Worm (Caenorhabditis elegans) whole organism, L4 larva: Measurements from ENCODE around the gene C35C5.9.

Experiments
- F10B5.3 ChIP-seq: sonication (generic microtip); optimal IDR thresholded peaks from 2 replicates; lab custom pipeline; 2016; ENCODE audit warnings: mild to moderate bottlenecking, missing genetic modification characterization, missing compliant biosample characterization
- F44E2.7 ChIP-seq: fragments of 200-800 bp; sonication (Bioruptor generic); IDR thresholded peaks from 2 replicates; pipeline ENCODE4 v2.1.2; 2022; ENCODE audit warnings: missing genetic modification characterization, missing compliant biosample characterization
- F49E8.2 ChIP-seq: sonication (generic microtip); optimal IDR thresholded peaks from 2 replicates; lab custom pipeline; 2016; ENCODE audit warnings: missing compliant biosample characterization, mild to moderate bottlenecking, missing genetic modification characterization, borderline replicate concordance
- R02D3.7 ChIP-seq: fragments of 150-350 bp; sonication (generic microtip); optimal IDR thresholded peaks from 3 replicates; lab custom pipeline; 2014; ENCODE audit warnings: missing biosample characterization, missing genetic modification characterization
- T26A8.4 ChIP-seq: fragments of 200-800 bp; sonication (Bioruptor generic); IDR thresholded peaks from 2 replicates; pipeline ENCODE4 v1.3.6; 2022; ENCODE audit warnings: missing genetic modification characterization, missing compliant biosample characterization
- Y105C5A.15 ChIP-seq: fragments of 200-800 bp; sonication (Bioruptor generic); IDR thresholded peaks from 2 replicates; pipeline ENCODE4 v1.3.6; 2022; ENCODE audit warnings: missing genetic modification characterization, missing compliant biosample characterization
- Y75B8A.6 ChIP-seq: fragments of 200-800 bp; sonication (Bioruptor generic); IDR thresholded peaks from 2 replicates; pipeline ENCODE4 v1.3.6; 2022; ENCODE audit warnings: missing genetic modification reagents, missing genetic modification characterization, missing compliant biosample characterization
- ZK337.2 ChIP-seq: fragments of 200-800 bp; sonication (Bioruptor generic); IDR thresholded peaks from 2 replicates; pipeline ENCODE4 v1.3.6; 2022; ENCODE audit warnings: missing genetic modification reagents, missing genetic modification characterization, missing compliant biosample characterization
- aha-1 ChIP-seq: fragments of 150-350 bp; peaks from one replicate; lab custom pipeline; 2014; ENCODE audit warnings: missing biosample characterization, missing genetic modification characterization
- ama-1 ChIP-seq: fragments of 150-350 bp; optimal IDR thresholded peaks from 2 replicates; lab custom pipeline; 2014; ENCODE audit warnings: inconsistent platforms, mixed read lengths
- attf-4 ChIP-seq: sonication (generic microtip); optimal IDR thresholded peaks from 3 replicates; lab custom pipeline; 2017; ENCODE audit warnings: missing biosample characterization, missing genetic modification characterization
- ceh-20 ChIP-seq: fragments of 200-800 bp; sonication (Bioruptor generic); IDR thresholded peaks from 2 replicates; pipeline ENCODE4 v1.3.6; 2022; ENCODE audit warnings: missing genetic modification reagents, missing genetic modification characterization, missing compliant biosample characterization
- ceh-28 ChIP-seq: fragments of 150-350 bp; optimal IDR thresholded peaks from 2 replicates; lab custom pipeline; 2014; ENCODE audit warnings: missing biosample characterization, missing genetic modification reagents, missing genetic modification characterization
- ceh-62 ChIP-seq: sonication (generic microtip); optimal IDR thresholded peaks from 2 replicates; lab custom pipeline; 2017; ENCODE audit warnings: missing biosample characterization, missing genetic modification characterization
- ceh-82 ChIP-seq: sonication (generic microtip); optimal IDR thresholded peaks from 2 replicates; lab custom pipeline; 2017; ENCODE audit warnings: missing biosample characterization, missing genetic modification characterization
- cey-2 ChIP-seq: sonication (generic microtip); optimal IDR thresholded peaks from 3 replicates; lab custom pipeline; 2017; ENCODE audit warnings: missing genetic modification characterization, mild to moderate bottlenecking, missing compliant biosample characterization, antibody characterized with exemption, borderline replicate concordance; ENCODE audit not compliant: insufficient read depth
- daf-12 ChIP-seq: fragments of 150-350 bp; optimal IDR thresholded peaks from 2 replicates; lab custom pipeline; 2014; ENCODE audit warnings: missing biosample characterization, missing genetic modification reagents, missing genetic modification characterization
- daf-19 ChIP-seq: fragments of 200-800 bp; sonication (Bioruptor generic); conservative IDR thresholded peaks from 2 replicates; pipeline ENCODE4 v1.3.6; 2022; ENCODE audit warnings: missing genetic modification characterization, missing compliant biosample characterization
- daf-8 ChIP-seq: fragments of 200-800 bp; sonication (Bioruptor generic); IDR thresholded peaks from 2 replicates; pipeline ENCODE4 v1.3.6; 2022; ENCODE audit warnings: missing genetic modification characterization, missing compliant biosample characterization
- dmd-9 ChIP-seq: fragments of 200-800 bp; sonication (Bioruptor generic); IDR thresholded peaks from 2 replicates; pipeline ENCODE4 v1.3.6; 2022; ENCODE audit warnings: missing genetic modification reagents, missing genetic modification characterization, missing compliant biosample characterization
- duxl-1 ChIP-seq: sonication (generic microtip); optimal IDR thresholded peaks from 2 replicates; lab custom pipeline; 2016; ENCODE audit warnings: mild to moderate bottlenecking, missing genetic modification characterization, moderate library complexity, missing compliant biosample characterization; ENCODE audit not compliant: poor library complexity
- dve-1 ChIP-seq: sonication (generic microtip); optimal IDR thresholded peaks from 2 replicates; lab custom pipeline; 2017; ENCODE audit warnings: antibody characterized with exemption, mild to moderate bottlenecking, missing genetic modification characterization, missing compliant biosample characterization; ENCODE audit not compliant: insufficient read depth
- egl-43 ChIP-seq: fragments of 200-800 bp; sonication (Bioruptor generic); IDR thresholded peaks from 2 replicates; pipeline ENCODE4 v1.3.6; 2022; ENCODE audit warnings: missing genetic modification reagents, missing genetic modification characterization, missing compliant biosample characterization
- gei-8 ChIP-seq: fragments of 200-800 bp; sonication (Bioruptor generic); optimal IDR thresholded peaks from 2 replicates; lab custom pipeline; 2018; ENCODE audit warnings: mild to moderate bottlenecking, missing genetic modification characterization, missing compliant biosample characterization
- hif-1 ChIP-seq, 2 experiments: sonication (generic microtip); optimal IDR thresholded peaks; 2 replicates each; lab custom pipeline; 2016 to 2017; ENCODE audit warnings: missing compliant biosample characterization in 2 of 2, missing genetic modification characterization in 2 of 2, missing genetic modification reagents in 2 of 2, missing genotype in 2 of 2, mild to moderate bottlenecking in 1 of 2
- jun-1 ChIP-seq: fragments of 150-350 bp; optimal IDR thresholded peaks from 2 replicates; lab custom pipeline; 2014; ENCODE audit warnings: missing biosample characterization, missing genetic modification reagents, missing genetic modification characterization
- lim-7 ChIP-seq: fragments of 200-800 bp; sonication (Bioruptor generic); IDR thresholded peaks from 2 replicates; pipeline ENCODE4 v1.3.6; 2022; ENCODE audit warnings: missing genetic modification characterization, missing compliant biosample characterization
- lin-13 ChIP-seq: fragments of 150-350 bp; optimal IDR thresholded peaks from 2 replicates; lab custom pipeline; 2014; ENCODE audit warnings: missing biosample characterization, missing genetic modification reagents, missing genetic modification characterization
- lin-15B ChIP-seq: fragments of 150-350 bp; sonication (generic microtip); optimal IDR thresholded peaks from 3 replicates; lab custom pipeline; 2014; ENCODE audit warnings: missing biosample characterization, missing genetic modification characterization
- lin-29 ChIP-seq: fragments of 200-800 bp; sonication (Bioruptor generic); IDR thresholded peaks from 2 replicates; pipeline ENCODE4 v1.3.6; 2022; ENCODE audit warnings: missing genetic modification reagents, missing genetic modification characterization, missing compliant biosample characterization
- lin-38 ChIP-seq: fragments of 200-800 bp; sonication (Bioruptor generic); IDR thresholded peaks from 2 replicates; pipeline ENCODE4 v1.3.6; 2022; ENCODE audit warnings: missing genetic modification reagents, missing genetic modification characterization, missing compliant biosample characterization
- lsy-2 ChIP-seq, 2 experiments: fragments of 150-350 bp in 1 of 2; sonication (generic microtip) in 1 of 2; optimal IDR thresholded peaks; 2 replicates each; lab custom pipeline; 2014 to 2017; ENCODE audit warnings: missing biosample characterization in 2 of 2, missing genetic modification characterization in 2 of 2
- madf-9 ChIP-seq: fragments of 200-800 bp; sonication (Bioruptor generic); conservative IDR thresholded peaks from 2 replicates; pipeline ENCODE4 v1.3.6; 2022; ENCODE audit warnings: missing genetic modification reagents, missing genetic modification characterization, missing compliant biosample characterization
- mdl-1 ChIP-seq, 2 experiments: fragments of 150-350 bp in 1 of 2; sonication (generic microtip) in 1 of 2; optimal IDR thresholded peaks; 2 replicates each; lab custom pipeline; 2014 to 2017; ENCODE audit warnings: missing biosample characterization in 2 of 2, missing genetic modification characterization in 2 of 2
- mep-1 ChIP-seq: fragments of 150-350 bp; sonication (generic microtip); optimal IDR thresholded peaks from 3 replicates; lab custom pipeline; 2014; ENCODE audit warnings: missing biosample characterization, missing genetic modification characterization
- nhr-10 ChIP-seq: fragments of 150-350 bp; optimal IDR thresholded peaks from 2 replicates; lab custom pipeline; 2014; ENCODE audit warnings: missing biosample characterization, missing genetic modification characterization
- nhr-102 ChIP-seq: sonication (generic microtip); optimal IDR thresholded peaks from 2 replicates; lab custom pipeline; 2016; ENCODE audit warnings: mild to moderate bottlenecking, missing genetic modification characterization, moderate library complexity, missing compliant biosample characterization
- nhr-111 ChIP-seq: fragments of 200-800 bp; sonication (Bioruptor generic); optimal IDR thresholded peaks from 2 replicates; lab custom pipeline; 2018; ENCODE audit warnings: mild to moderate bottlenecking, missing genetic modification characterization, missing compliant biosample characterization
- nhr-28 ChIP-seq: fragments of 150-350 bp; optimal IDR thresholded peaks from 2 replicates; lab custom pipeline; 2014; ENCODE audit warnings: missing biosample characterization, missing genetic modification characterization
- nhr-42 ChIP-seq: fragments of 200-800 bp; sonication (Bioruptor generic); IDR thresholded peaks from 2 replicates; pipeline ENCODE4 v1.3.6; 2022; ENCODE audit warnings: missing genetic modification characterization, missing compliant biosample characterization
- nhr-48 ChIP-seq: sonication (generic microtip); optimal IDR thresholded peaks from 2 replicates; lab custom pipeline; 2016; ENCODE audit warnings: mild to moderate bottlenecking, missing genetic modification characterization, missing compliant biosample characterization
- nhr-6 ChIP-seq: fragments of 150-350 bp; optimal IDR thresholded peaks from 2 replicates; lab custom pipeline; 2014; ENCODE audit warnings: missing biosample characterization, missing genetic modification characterization
- set-16 ChIP-seq: fragments of 200-800 bp; sonication (Bioruptor generic); IDR thresholded peaks from 2 replicates; pipeline ENCODE4 v1.3.6; 2022; ENCODE audit warnings: missing genetic modification reagents, missing genetic modification characterization, missing compliant biosample characterization
- skn-1 ChIP-seq: fragments of 150-350 bp; optimal IDR thresholded peaks from 2 replicates; lab custom pipeline; 2014; ENCODE audit warnings: missing biosample characterization, missing genetic modification characterization
- spr-1 ChIP-seq: sonication (generic microtip); optimal IDR thresholded peaks from 2 replicates; lab custom pipeline; 2016; ENCODE audit warnings: mild to moderate bottlenecking, missing genetic modification characterization, missing compliant biosample characterization
- spr-3 ChIP-seq: fragments of 200-800 bp; sonication (Bioruptor generic); optimal IDR thresholded peaks from 2 replicates; lab custom pipeline; 2018; ENCODE audit warnings: mild to moderate bottlenecking, missing genetic modification characterization, missing compliant biosample characterization
- tra-1 ChIP-seq: fragments of 200-800 bp; sonication (Bioruptor generic); IDR thresholded peaks from 2 replicates; pipeline ENCODE4 v1.3.6; 2022; ENCODE audit warnings: missing genetic modification reagents, missing genetic modification characterization, missing compliant biosample characterization
- unc-130 ChIP-seq: sonication (generic microtip); optimal IDR thresholded peaks from 2 replicates; lab custom pipeline; 2016; ENCODE audit warnings: missing genetic modification reagents, missing genetic modification characterization, missing compliant biosample characterization
- unc-62 ChIP-seq, 3 experiments: fragments of 150-350 bp in 1 of 3; sonication (generic microtip); optimal IDR thresholded peaks in 2 of 3; peaks in 1 of 3; 1 replicate in 1 of 3; 2 replicates in 2 of 3; lab custom pipeline; 2014 to 2017; ENCODE audit warnings: missing biosample characterization in 3 of 3, missing genetic modification characterization in 3 of 3, missing genetic modification reagents in 3 of 3, missing genotype in 1 of 3
- ztf-7 ChIP-seq: fragments of 150-350 bp; optimal IDR thresholded peaks from 2 replicates; lab custom pipeline; 2014; ENCODE audit warnings: missing biosample characterization, missing genetic modification characterization

C35C5.9 gene

ce11 chrX:11522058-11522757 is 14.2 kb upstream of the C35C5.9 start, which contains the start of gene sdc-2 (continued):
- TF ChIP-seq madf-9, result peak; percentile 26; the same call in 1 of the 2 replicates
- TF ChIP-seq daf-19 (GFP tag; lab: Robert Waterston, UW), result no peak
- peak; percentile 78 for TF ChIP-seq T26A8.4 (GFP tag; lab: Robert Waterston, UW)
- TF ChIP-seq dmd-9 (GFP tag; lab: Robert Waterston, UW), result no peak
- TF ChIP-seq nhr-42 (GFP tag; lab: Robert Waterston, UW), result peak; percentile 85
- no peak for TF ChIP-seq set-16 (GFP tag; lab: Robert Waterston, UW)
- TF ChIP-seq dve-1 (tag; lab: Kevin White, UChicago), result peak; percentile 94
- no peak for TF ChIP-seq lin-15B (tag; lab: Kevin White, UChicago)
- peak in 1 of 2 experiments; percentile 98 for TF ChIP-seq unc-62 (GFP tag; optimal IDR thresholded peaks at IDR 0.05 in 1 of 2; lab: Kevin White, UChicago)
- no peak for TF ChIP-seq unc-62 (tag; optimal IDR thresholded peaks at IDR 0.05; lab: Kevin White, UChicago)
- no peak for TF ChIP-seq lin-38 (GFP tag; lab: Robert Waterston, UW)
- TF ChIP-seq lim-7 (GFP tag; lab: Robert Waterston, UW), result no peak
- peak; percentile 66 for TF ChIP-seq ceh-20 (GFP tag; lab: Robert Waterston, UW)
- peak; percentile 91 for TF ChIP-seq nhr-102
- TF ChIP-seq ceh-28 (tag; lab: Kevin White, UChicago), result peak; percentile 17
- TF ChIP-seq ZK337.2, result no peak
- TF ChIP-seq F44E2.7, result no peak
- no peak for TF ChIP-seq gei-8 (GFP tag; lab: Kevin White, UChicago)
- peak; percentile 30 for TF ChIP-seq F10B5.3 (tag; lab: Kevin White, UChicago)
- TF ChIP-seq nhr-28 (tag; lab: Kevin White, UChicago), result peak; percentile 83
- TF ChIP-seq attf-4 (tag; lab: Kevin White, UChicago), result no peak
- TF ChIP-seq tra-1, result no peak
- no peak for TF ChIP-seq daf-12
- peak in 1 of 2 experiments; percentile 36 for TF ChIP-seq hif-1 (tag; optimal IDR thresholded peaks at IDR 0.05; lab: Kevin White, UChicago)
- no peak for TF ChIP-seq cey-2
- TF ChIP-seq lin-29 (GFP tag; lab: Robert Waterston, UW), result no peak
- no peak for TF ChIP-seq ceh-82 (tag; lab: Kevin White, UChicago)
- peak; percentile 87 for TF ChIP-seq duxl-1 (tag; lab: Kevin White, UChicago)
- peak in 1 of 2 experiments; percentile 49 for TF ChIP-seq mdl-1 (tag; optimal IDR thresholded peaks at IDR 0.05; lab: Kevin White, UChicago)
- no peak for TF ChIP-seq spr-3
- TF ChIP-seq ceh-62 (tag; lab: Kevin White, UChicago), result no peak
- no peak for TF ChIP-seq daf-8
- TF ChIP-seq jun-1 (tag; lab: Kevin White, UChicago), result peak; percentile 50
- TF ChIP-seq lsy-2 (tag; optimal IDR thresholded peaks at IDR 0.05; lab: Kevin White, UChicago), result peak in 1 of 2 experiments; percentile 55
- no peak for TF ChIP-seq skn-1 (tag; lab: Kevin White, UChicago)
- TF ChIP-seq Y75B8A.6 (GFP tag; lab: Robert Waterston, UW), result no peak
- TF ChIP-seq mep-1 (tag; lab: Kevin White, UChicago), result peak; percentile 97
- TF ChIP-seq nhr-10 (tag; lab: Kevin White, UChicago), result no peak
- TF ChIP-seq ama-1, result no peak
- TF ChIP-seq R02D3.7 (tag; lab: Kevin White, UChicago), result no peak
- TF ChIP-seq ztf-7 (tag; lab: Kevin White, UChicago), result no peak
- TF ChIP-seq egl-43 (GFP tag; lab: Robert Waterston, UW), result no peak
- TF ChIP-seq Y105C5A.15 (GFP tag; lab: Robert Waterston, UW), result no peak
- peak; percentile 70 for TF ChIP-seq spr-1 (tag; lab: Kevin White, UChicago)
- no peak for TF ChIP-seq nhr-48
- no peak for TF ChIP-seq F49E8.2 (tag; lab: Kevin White, UChicago)
- TF ChIP-seq nhr-6 (tag; lab: Kevin White, UChicago), result peak; percentile 80
- TF ChIP-seq nhr-111 (GFP tag; lab: Kevin White, UChicago), result no peak
- TF ChIP-seq aha-1, result peak; percentile 97
- TF ChIP-seq unc-130 (GFP tag; lab: Kevin White, UChicago), result no peak
- TF ChIP-seq lin-13, result peak; percentile 79
